Fruit fly (Drosophila melanogaster): Measurements from ENCODE around the gene rtp.
A peak's percentile ranks its signal among the peaks of the same experiment; 100 is the strongest.

Gene rtp

dm6 chr3R:5270806-5271205 lies 33.7 kb upstream of the rtp start (continued):
- no peak for TF ChIP-seq trh (GFP tag; optimal IDR thresholded peaks at IDR 0.05)
- peak; percentile 6 for TF ChIP-seq CG13296 (GFP tag; optimal IDR thresholded peaks at IDR 0.05)
- TF ChIP-seq sens (GFP tag): peak; percentile 61

- TF ChIP-seq lbe (GFP tag; optimal IDR thresholded peaks at IDR 0.05) (peak; percentile 31), CG13775 (GFP tag; optimal IDR thresholded peaks at IDR 0.05) (no peak), crc (GFP tag; optimal IDR thresholded peaks at IDR 0.05) (no peak), CG9437 (GFP tag; optimal IDR thresholded peaks at IDR 0.05) (peak; percentile 97), HmgZ (tag; optimal IDR thresholded peaks at IDR 0.05) (peak; percentile 11), CG3995 (GFP tag; optimal IDR thresholded peaks at IDR 0.05) (peak; percentile 77)
Measured at dm6 chr3R:5268495-5268894, 31.4 kb upstream of the rtp start.

- TF ChIP-seq repo (GFP tag; optimal IDR thresholded peaks at IDR 0.05) (no peak), CG2202 (tag; optimal IDR thresholded peaks at IDR 0.05) (no peak), cad (GFP tag; optimal IDR thresholded peaks at IDR 0.05) (peak; percentile 30), gcm (GFP tag; optimal IDR thresholded peaks at IDR 0.05) (no peak), CG15011 (GFP tag; optimal IDR thresholded peaks at IDR 0.05) (no peak)
Measured at dm6 chr3R:5266282-5266681, 29.2 kb upstream of the rtp start.

- TF ChIP-seq CG30403 (GFP tag; optimal IDR thresholded peaks at IDR 0.05) (peak; percentile 39), mirr (GFP tag; optimal IDR thresholded peaks at IDR 0.05) (peak; percentile 33), D (optimal IDR thresholded peaks at IDR 0.05) (peak; percentile 48), D (GFP tag; optimal IDR thresholded peaks at IDR 0.05) (no peak), Hmx (GFP tag; optimal IDR thresholded peaks at IDR 0.05) (no peak), CG12659 (GFP tag; optimal IDR thresholded peaks at IDR 0.05) (peak; percentile 45), CG6791 (GFP tag; IDR thresholded peaks at IDR 0.05; ENCODE audit: partially characterized antibody) (0 out of 3 replicates have a peak, but pooled peaks have one; percentile 7), NfI (GFP tag; optimal IDR thresholded peaks at IDR 0.05) (peak; percentile 48), CG10274 (GFP tag; optimal IDR thresholded peaks at IDR 0.05) (peak; percentile 25), jing (GFP tag; optimal IDR thresholded peaks at IDR 0.05) (no peak), Pdp1 (GFP tag; optimal IDR thresholded peaks at IDR 0.05) (peak in 1 of 2 experiments; percentile 58), Gug (GFP tag; IDR thresholded peaks at IDR 0.05) (no peak), CG2712 (tag; optimal IDR thresholded peaks at IDR 0.05) (peak; percentile 45), grau (tag; optimal IDR thresholded peaks at IDR 0.05) (peak; percentile 67), CG4730 (GFP tag; IDR thresholded peaks at IDR 0.05) (no peak), CG12104 (GFP tag; optimal IDR thresholded peaks at IDR 0.05) (peak; percentile 32), CG15011 (GFP tag; optimal IDR thresholded peaks at IDR 0.05) (no peak), psq (GFP tag; optimal IDR thresholded peaks at IDR 0.05) (no peak), tna (GFP tag; IDR thresholded peaks at IDR 0.05; ENCODE audit: partially characterized antibody) (0 out of 2 replicates have a peak, but pooled peaks have one; percentile 34), CG9437 (GFP tag; optimal IDR thresholded peaks at IDR 0.05) (peak; percentile 65), Scr (GFP tag; IDR thresholded peaks at IDR 0.05; ENCODE audit: partially characterized antibody) (no peak), CrebB (tag; optimal IDR thresholded peaks at IDR 0.05) (no peak), CG5180 (GFP tag; optimal IDR thresholded peaks at IDR 0.05) (no peak), CG12391 (tag; optimal IDR thresholded peaks at IDR 0.05) (peak; percentile 55), Oli (tag; optimal IDR thresholded peaks at IDR 0.05) (peak; percentile 45), CG43689 (GFP tag; IDR thresholded peaks at IDR 0.05) (no peak), CG3163 (GFP tag; optimal IDR thresholded peaks at IDR 0.05) (peak; percentile 76), her (GFP tag; optimal IDR thresholded peaks at IDR 0.05) (peak; percentile 37), CG18764 (GFP tag; optimal IDR thresholded peaks at IDR 0.05) (peak; percentile 37), dpn (GFP tag; optimal IDR thresholded peaks at IDR 0.05) (peak; percentile 23 to 37), kay (GFP tag; optimal IDR thresholded peaks at IDR 0.05) (peak; percentile 43), dm (GFP tag; optimal IDR thresholded peaks at IDR 0.05) (no peak)
Measured at dm6 chr3R:5264251-5265098, 27.4 kb upstream of the rtp start.
